Fruit fly (Drosophila melanogaster): ENCODE data around the gene SkpC.

DNA sequence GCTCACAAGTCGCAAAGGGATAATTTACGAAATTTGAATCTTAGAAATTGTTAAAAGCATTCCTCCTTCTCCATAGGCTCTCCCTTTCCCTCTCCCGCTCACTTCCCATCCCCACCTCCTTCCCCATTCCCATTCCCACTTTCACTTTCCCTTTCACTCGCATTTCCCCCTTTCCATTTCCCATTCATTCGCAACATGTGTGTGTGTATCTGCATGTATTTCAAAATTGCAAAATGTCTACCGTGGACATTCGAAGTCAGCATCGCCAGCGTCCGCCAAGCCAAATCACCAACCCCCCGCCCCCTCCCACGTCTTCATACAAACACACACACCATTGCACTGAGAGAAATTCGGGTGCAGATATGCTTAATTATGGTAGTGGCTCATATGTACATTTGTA, 24.0 kb upstream of the SkpC start:
- TF ChIP-seq OdsH (GFP tag; optimal IDR thresholded peaks at IDR 0.05): no peak
- no peak for TF ChIP-seq CG8319 (GFP tag; optimal IDR thresholded peaks at IDR 0.05)
- TF ChIP-seq CG16779 (tag; optimal IDR thresholded peaks at IDR 0.05): no peak

Data from whole organism, prepupa.